Fruit fly (Drosophila melanogaster) whole organism, larva: Measurements from ENCODE around the gene Alg7.
A peak's percentile ranks its signal among the peaks of the same experiment; 100 is the strongest.

Experiments used
- noc ChIP-seq: fragments of 200-800 bp; sonication (Bioruptor generic); optimal IDR thresholded peaks from 3 replicates; lab custom pipeline; 2019; ENCODE audit warnings: missing biosample characterization, mild to moderate bottlenecking, missing genetic modification characterization, moderate library complexity

The Alg7 gene

dm6 chr2L:13179095-13179494 lies at the start of gene Alg7:
Gene Alg7 (plus strand): TSS chr2L:13179247.
- no peak for TF ChIP-seq noc (tag; lab: Kevin White, UChicago)

DNA sequence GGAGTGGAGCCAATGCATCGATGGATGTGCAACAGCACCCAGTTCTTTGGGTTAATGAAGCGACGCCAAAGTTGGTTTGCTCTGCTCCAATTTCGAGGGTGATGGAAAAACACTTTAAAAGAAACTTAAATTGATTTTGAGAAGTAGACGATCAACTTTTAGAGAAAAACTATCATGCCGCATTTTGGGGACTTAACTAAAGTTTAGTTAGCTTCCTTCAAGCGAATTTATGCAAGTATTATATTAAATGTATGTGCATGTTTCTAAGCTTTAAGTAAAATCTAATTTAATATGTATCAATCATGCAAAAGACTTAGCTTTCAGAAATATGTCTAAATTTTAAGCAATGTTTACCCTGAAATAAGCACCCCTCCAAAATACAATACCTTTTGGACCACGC lies 48.8 kb upstream of the Alg7 start, which contains the start of gene CG5122:
Gene CG5122 (plus strand): TSS at position 301 of the 400 bp plus-strand sequence.
- TF ChIP-seq noc (tag; lab: Kevin White, UChicago) = no peak

- no peak for TF ChIP-seq noc (tag; lab: Kevin White, UChicago)
Measured at dm6 chr2L:13135929-13136328, 43.1 kb upstream of the Alg7 start.

- no peak for TF ChIP-seq noc (tag; lab: Kevin White, UChicago)
Measured at dm6 chr2L:13140891-13141290, 38.2 kb upstream of the Alg7 start.

dm6 chr2L:13142803-13143202 lies 36.2 kb upstream of the Alg7 start, which contains the start of gene CG9928:
Gene CG9928 (minus strand): TSS chr2L:13142903.
- no peak for TF ChIP-seq noc (tag; lab: Kevin White, UChicago)

DNA sequence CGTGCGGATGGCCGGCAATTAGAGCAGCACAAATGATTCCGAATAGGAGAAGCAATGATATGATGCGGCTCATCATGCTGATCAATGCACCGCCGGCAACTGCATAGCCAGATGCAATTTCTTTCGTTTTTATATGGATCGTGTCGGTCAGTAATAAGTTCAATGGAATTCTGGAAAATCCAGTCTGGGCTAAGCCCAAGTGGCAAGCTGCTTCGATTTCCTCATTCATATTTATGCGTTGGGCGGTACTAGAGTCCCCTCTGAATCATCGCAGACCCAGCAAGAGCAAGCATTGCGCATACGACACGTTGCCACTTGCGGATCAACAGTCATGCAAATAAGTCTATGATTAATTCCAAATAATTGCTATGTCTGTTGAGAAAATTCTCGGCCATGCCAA lies 35.5 kb upstream of the Alg7 start, which contains the start of gene CG16978:
Gene CG16978 (minus strand): TSS at position 101 of the 400 bp plus-strand sequence.
- TF ChIP-seq noc (tag; lab: Kevin White, UChicago) = no peak

DNA sequence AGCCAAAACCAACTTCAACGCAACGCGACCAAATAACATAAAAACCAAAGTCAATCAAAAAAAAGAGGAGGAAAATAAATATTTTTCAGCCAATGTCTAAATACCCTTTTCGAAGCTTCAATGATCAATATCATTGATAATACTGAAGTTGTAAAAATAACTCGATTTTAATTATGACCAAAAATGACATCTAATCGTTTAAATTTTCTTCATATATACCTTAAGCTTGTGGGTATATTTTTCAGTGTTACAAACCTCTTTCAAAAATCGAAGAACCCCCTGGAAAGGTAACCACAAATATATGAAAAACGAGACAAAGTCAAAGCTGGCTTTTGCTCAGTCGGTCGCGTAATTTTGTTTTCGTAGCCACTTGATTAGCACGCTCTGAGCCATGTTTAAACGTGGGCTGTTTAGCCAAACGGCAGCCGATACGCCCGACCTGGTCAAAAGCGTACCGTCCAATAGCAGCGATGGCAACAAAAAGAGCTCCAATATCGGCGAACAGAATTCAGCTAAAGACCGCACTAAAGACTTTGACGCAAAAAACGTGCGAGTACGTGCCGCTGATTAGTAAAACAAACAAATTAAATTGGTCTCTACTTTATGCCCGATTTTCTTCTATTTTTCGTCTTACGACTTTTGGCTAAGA lies 33.9 kb upstream of the Alg7 start:
- TF ChIP-seq noc (tag; lab: Kevin White, UChicago) = peak; percentile 84

DNA sequence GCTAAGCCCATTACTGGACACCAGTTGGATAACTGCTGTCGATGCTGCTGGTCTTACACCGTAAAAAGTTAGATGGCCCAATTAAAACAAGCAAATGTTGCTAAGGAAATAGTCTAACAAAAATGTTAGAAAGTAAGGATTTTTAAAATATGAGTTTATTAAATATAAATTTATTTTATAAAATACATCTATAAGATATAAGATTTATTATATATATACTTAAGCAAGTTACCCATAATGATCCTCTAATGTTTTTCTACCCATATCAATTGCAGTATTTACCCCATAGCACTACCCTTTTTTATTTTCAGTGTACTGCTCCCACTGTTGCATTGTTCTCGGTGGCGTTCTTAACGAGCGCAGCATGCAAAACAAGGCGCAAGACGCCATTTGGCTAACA lies 32.8 kb upstream of the Alg7 start:
- no peak for TF ChIP-seq noc (tag; lab: Kevin White, UChicago)

- TF ChIP-seq noc (tag; lab: Kevin White, UChicago) = no peak
Measured at dm6 chr2L:13154313-13154712, 24.7 kb upstream of the Alg7 start.

DNA sequence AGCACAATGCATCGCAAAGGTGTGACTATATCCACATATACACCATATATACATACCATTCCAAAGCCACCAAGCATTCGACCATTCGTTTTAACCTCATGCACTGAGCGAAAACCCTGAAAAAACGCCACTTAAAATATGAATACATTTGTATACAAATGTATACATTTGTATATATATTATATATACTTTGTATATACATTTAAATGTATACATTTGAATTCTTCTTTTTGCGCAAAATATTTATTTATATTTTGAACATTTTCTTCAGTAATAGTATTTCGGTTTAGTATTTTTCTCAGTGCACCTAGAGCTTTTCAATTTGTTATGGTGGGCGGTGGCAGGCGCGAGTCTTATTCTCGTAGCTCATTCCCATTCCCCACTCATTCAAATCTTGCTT lies 22.7 kb upstream of the Alg7 start:
- no peak for TF ChIP-seq noc (tag; lab: Kevin White, UChicago)

DNA sequence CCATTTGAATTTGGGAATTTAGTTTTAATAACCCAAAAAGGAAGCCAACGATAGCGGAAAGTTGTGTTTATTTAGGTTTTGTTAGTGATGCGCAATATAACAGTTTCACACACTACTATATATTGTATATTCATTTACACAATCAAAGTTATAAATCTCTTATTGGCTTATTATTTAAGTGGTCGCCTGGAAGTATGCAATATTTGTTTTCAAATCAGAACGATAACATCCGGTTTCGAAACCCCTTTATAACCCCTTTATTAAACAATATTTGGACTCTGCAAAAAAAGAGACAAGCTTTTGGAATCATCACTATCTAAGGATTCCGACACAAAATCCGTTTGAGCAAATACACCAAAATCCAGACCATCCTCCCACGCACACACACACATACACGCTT lies 21.1 kb upstream of the Alg7 start:
- no peak for TF ChIP-seq noc (tag; lab: Kevin White, UChicago)

dm6 chr2L:13158510-13158909 lies 20.5 kb upstream of the Alg7 start, which contains the start of gene Pk34A:
Gene Pk34A (plus strand): TSS chr2L:13158810.
- no peak for TF ChIP-seq noc (tag; lab: Kevin White, UChicago)

DNA sequence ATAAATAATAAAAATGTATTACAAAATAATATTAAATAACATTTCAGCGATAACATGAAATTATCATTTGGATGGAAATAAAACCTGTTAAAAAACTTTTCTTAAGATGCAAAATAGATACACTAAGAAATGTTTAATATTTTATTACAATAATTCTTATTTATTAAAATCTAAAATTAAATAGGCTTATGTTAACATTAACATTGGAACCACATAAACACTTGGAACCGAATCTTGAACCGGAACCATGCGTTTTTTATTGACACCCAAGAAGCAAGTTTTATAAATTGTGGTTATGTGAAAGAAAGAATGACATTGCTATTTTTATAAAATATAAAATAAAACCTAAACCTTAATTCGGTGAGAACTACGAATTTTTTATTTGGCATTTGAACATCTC lies 18.8 kb upstream of the Alg7 start, which contains the start of gene kmg:
Gene kmg (plus strand): TSS at position 301 of the 400 bp plus-strand sequence.
- no peak for TF ChIP-seq noc (tag; lab: Kevin White, UChicago)

- peak; percentile 89 for TF ChIP-seq noc (tag; lab: Kevin White, UChicago)
Measured at dm6 chr2L:13164994-13165801, 13.8 kb upstream of the Alg7 start, which contains the start of gene Sirt1. Gene Sirt1 (plus strand): TSS chr2L:13165564.

DNA sequence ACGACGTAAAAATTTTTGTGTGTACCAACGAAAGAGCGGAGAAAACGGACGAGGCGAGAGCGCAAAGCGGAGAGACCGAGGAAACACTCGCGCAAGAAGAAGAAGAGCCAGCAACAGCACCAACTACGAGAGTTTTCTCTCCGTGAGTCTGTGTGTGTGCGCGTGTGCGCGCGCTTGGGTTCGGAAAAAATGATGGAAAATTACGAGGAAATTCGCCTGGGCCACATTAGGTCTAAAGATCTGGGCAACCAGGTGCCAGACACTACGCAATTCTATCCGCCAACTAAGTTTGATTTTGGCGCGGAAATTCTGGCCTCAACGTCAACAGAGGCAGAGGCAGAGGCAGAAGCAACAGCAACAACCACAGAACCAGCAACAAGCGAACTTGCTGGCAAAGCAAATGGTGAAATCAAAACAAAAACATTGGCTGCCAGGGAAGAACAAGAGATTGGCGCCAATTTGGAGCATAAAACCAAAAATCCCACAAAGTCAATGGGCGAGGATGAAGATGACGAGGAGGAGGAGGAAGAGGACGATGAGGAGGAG lies 13.2 kb upstream of the Alg7 start, which contains the start of gene DnaJ-H:
Gene DnaJ-H (minus strand): TSS at position 271 of the 546 bp plus-strand sequence.
- no peak for TF ChIP-seq noc (tag; lab: Kevin White, UChicago)

DNA sequence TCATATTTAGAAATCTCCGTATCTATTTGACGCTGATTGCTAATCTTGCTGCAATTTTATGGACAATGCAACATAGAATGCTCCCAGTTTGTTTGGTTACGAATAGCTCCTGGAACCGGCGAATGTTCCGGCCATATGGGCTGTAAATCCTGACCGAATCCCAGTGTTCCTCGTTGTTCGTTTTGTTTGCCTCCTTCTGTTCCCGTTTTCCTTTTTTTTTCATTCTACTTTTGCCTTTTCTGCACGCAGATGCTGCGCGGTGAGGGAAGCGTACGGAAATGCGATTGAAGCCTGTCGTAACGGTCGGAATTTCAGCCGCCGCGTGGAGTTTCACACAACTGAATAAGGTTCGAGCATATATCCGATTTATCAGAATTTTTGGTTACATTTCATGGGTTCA lies 2.9 kb upstream of the Alg7 start, which contains the start of gene CG43925:
Gene CG43925 (plus strand): TSS at position 301 of the 400 bp plus-strand sequence.
- no peak for TF ChIP-seq noc (tag; lab: Kevin White, UChicago)
